Worm (Caenorhabditis elegans) whole organism, L3 larva: ENCODE results near the gene nhr-201.

Experiments
- ama-1 ChIP-seq: fragments of 150-350 bp; optimal IDR thresholded peaks from 2 replicates; lab custom pipeline; 2018
- ceh-9 ChIP-seq: sonication (generic microtip); optimal IDR thresholded peaks from 2 replicates; lab custom pipeline; 2018; ENCODE audit warnings: missing biosample characterization, missing genetic modification characterization
- egl-27 ChIP-seq: sonication (generic microtip); optimal IDR thresholded peaks from 4 replicates; lab custom pipeline; 2017; ENCODE audit warnings: missing biosample characterization, missing genetic modification reagents, missing genetic modification characterization
- fkh-10 ChIP-seq: sonication (generic microtip); optimal IDR thresholded peaks from 2 replicates; lab custom pipeline; 2017; ENCODE audit warnings: missing biosample characterization, missing genetic modification reagents, missing genetic modification characterization
- nfya-1 ChIP-seq: sonication (generic microtip); optimal IDR thresholded peaks from 2 replicates; lab custom pipeline; 2017; ENCODE audit warnings: missing genetic modification characterization, mild to moderate bottlenecking, missing compliant biosample characterization, antibody characterized with exemption, moderate library complexity; ENCODE audit not compliant: insufficient read depth
- nhr-11 ChIP-seq: fragments of 150-350 bp; optimal IDR thresholded peaks from 2 replicates; lab custom pipeline; 2014; ENCODE audit warnings: missing biosample characterization, missing genetic modification characterization
- nhr-25 ChIP-seq: sonication (generic microtip); optimal IDR thresholded peaks from 2 replicates; lab custom pipeline; 2017; ENCODE audit warnings: missing biosample characterization, missing genetic modification characterization
- nhr-28 ChIP-seq: fragments of 150-350 bp; optimal IDR thresholded peaks from 2 replicates; lab custom pipeline; 2014; ENCODE audit warnings: missing biosample characterization, missing genetic modification characterization
- pqm-1 ChIP-seq: fragments of 150-350 bp; optimal IDR thresholded peaks from 2 replicates; lab custom pipeline; 2017; ENCODE audit warnings: missing biosample characterization, missing genetic modification characterization, inconsistent platforms
- skn-1 ChIP-seq: fragments of 150-350 bp; optimal IDR thresholded peaks from 2 replicates; lab custom pipeline; 2014; ENCODE audit warnings: missing biosample characterization, missing genetic modification characterization
- unc-39 ChIP-seq: sonication (generic microtip); optimal IDR thresholded peaks from 4 replicates; lab custom pipeline; 2017; ENCODE audit warnings: missing biosample characterization, missing genetic modification characterization

ce11 chrV:489320-489719 is 24.7 kb downstream of the nhr-201 start, which contains the start of gene nhr-106:
- TF ChIP-seq nfya-1: no peak
- TF ChIP-seq pqm-1 (tag; lab: Kevin White, UChicago): peak; percentile 6
- no peak for TF ChIP-seq egl-27 (tag; lab: Kevin White, UChicago)
- TF ChIP-seq fkh-10 (GFP tag; lab: Kevin White, UChicago): no peak
- no peak for TF ChIP-seq nhr-28 (tag; lab: Kevin White, UChicago)
- no peak for TF ChIP-seq unc-39 (tag; lab: Kevin White, UChicago)
- TF ChIP-seq ceh-9: no peak
- no peak for TF ChIP-seq nhr-25 (tag; lab: Kevin White, UChicago)
- TF ChIP-seq skn-1 (tag; lab: Kevin White, UChicago): no peak
- TF ChIP-seq nhr-11 (tag; lab: Kevin White, UChicago): no peak
- no peak for TF ChIP-seq ama-1
